Worm (Caenorhabditis elegans): Measurements from ENCODE around the gene R04B5.11.

- TF ChIP-seq W03F9.2 (tag; optimal IDR thresholded peaks at IDR 0.05) (no peak), him-1 (tag; optimal IDR thresholded peaks at IDR 0.05) (no peak)
These were observed 44.5 kb downstream of the R04B5.11 start for ce11 chrV:10046503-10046902.

Data from whole organism, L4/young adult.